Worm (Caenorhabditis elegans) whole organism, L1 larva: ENCODE data around the gene fbxa-137.

ENCODE experiments used
- C04F5.9 ChIP-seq: sonication (generic microtip); optimal IDR thresholded peaks from 2 replicates; lab custom pipeline; 2016; ENCODE audit warnings: missing genetic modification characterization, missing compliant biosample characterization
- C16A3.4 ChIP-seq: fragments of 150-350 bp; optimal IDR thresholded peaks from 2 replicates; lab custom pipeline; 2014; ENCODE audit warnings: missing biosample characterization, missing genetic modification characterization
- F16B12.6 ChIP-seq: fragments of 150-350 bp; optimal IDR thresholded peaks from 2 replicates; lab custom pipeline; 2014; ENCODE audit warnings: missing biosample characterization, missing genetic modification characterization
- aly-2 ChIP-seq: fragments of 150-350 bp; optimal IDR thresholded peaks from 2 replicates; lab custom pipeline; 2014; ENCODE audit warnings: missing biosample characterization, missing genetic modification characterization
- ama-1 ChIP-seq: fragments of 150-350 bp; optimal IDR thresholded peaks from 2 replicates; lab custom pipeline; 2014
- ces-1 ChIP-seq: fragments of 150-350 bp; optimal IDR thresholded peaks from 2 replicates; lab custom pipeline; 2014; ENCODE audit warnings: missing biosample characterization, missing genetic modification reagents, missing genetic modification characterization
- dpl-1 ChIP-seq, 3 experiments: fragments of 150-350 bp in 2 of 3; sonication (generic microtip) in 1 of 3; optimal IDR thresholded peaks; 2 replicates each; lab custom pipeline; 2014 to 2017; ENCODE audit warnings: missing biosample characterization in 3 of 3, missing genetic modification characterization in 3 of 3, missing genetic modification reagents in 3 of 3
- efl-1 ChIP-seq, 4 experiments: fragments of 150-350 bp; optimal IDR thresholded peaks in 3 of 4; peaks in 1 of 4; 1 replicate in 1 of 4; 2 replicates in 3 of 4; lab custom pipeline; 2014; ENCODE audit warnings: missing biosample characterization in 2 of 4, missing genetic modification characterization in 2 of 4, missing genetic modification reagents in 2 of 4
- efl-3 ChIP-seq: fragments of 200-800 bp; sonication (Bioruptor generic); optimal IDR thresholded peaks from 2 replicates; lab custom pipeline; 2018; ENCODE audit warnings: mild to moderate bottlenecking, missing genetic modification characterization, missing compliant biosample characterization
- egl-27 ChIP-seq, 2 experiments: fragments of 150-350 bp in 1 of 2; sonication (generic microtip); optimal IDR thresholded peaks; 3 replicates each; lab custom pipeline; 2017 to 2018; ENCODE audit warnings: missing biosample characterization in 2 of 2, missing genetic modification characterization in 2 of 2, missing genetic modification reagents in 2 of 2
- elt-2 ChIP-seq: sonication (generic microtip); optimal IDR thresholded peaks from 2 replicates; lab custom pipeline; 2016; ENCODE audit warnings: missing genetic modification characterization, mild to moderate bottlenecking, inconsistent platforms, missing compliant biosample characterization, missing genetic modification reagents
- elt-3 ChIP-seq, 6 experiments: fragments of 150-350 bp in 1 of 6; sonication (generic microtip); optimal IDR thresholded peaks; 2 replicates each; lab custom pipeline; 2017 to 2018; ENCODE audit warnings: missing biosample characterization in 6 of 6, missing genetic modification characterization in 6 of 6, inconsistent platforms in 1 of 6
- ets-5 ChIP-seq: fragments of 200-800 bp; sonication (Bioruptor generic); IDR thresholded peaks from 2 replicates; pipeline ENCODE4 v1.3.6; 2022; ENCODE audit warnings: missing genetic modification characterization, missing compliant biosample characterization
- fkh-10 ChIP-seq: sonication (generic microtip); optimal IDR thresholded peaks from 2 replicates; lab custom pipeline; 2017; ENCODE audit warnings: missing biosample characterization, missing genetic modification reagents, missing genetic modification characterization
- fkh-4 ChIP-seq: sonication (generic microtip); optimal IDR thresholded peaks from 2 replicates; lab custom pipeline; 2016; ENCODE audit warnings: missing compliant biosample characterization, missing genetic modification characterization, borderline replicate concordance
- fkh-8 ChIP-seq: sonication (generic microtip); optimal IDR thresholded peaks from 2 replicates; lab custom pipeline; 2016; ENCODE audit warnings: mild to moderate bottlenecking, missing genetic modification characterization, missing compliant biosample characterization
- fos-1 ChIP-seq: fragments of 150-350 bp; optimal IDR thresholded peaks from 2 replicates; lab custom pipeline; 2014; ENCODE audit warnings: missing biosample characterization, missing genetic modification characterization
- grh-1 ChIP-seq: fragments of 200-800 bp; sonication (Bioruptor generic); IDR thresholded peaks from 2 replicates; pipeline ENCODE4 v1.3.6; 2022; ENCODE audit warnings: missing genetic modification reagents, missing genetic modification characterization, missing compliant biosample characterization
- hlh-4 ChIP-seq: sonication (generic microtip); optimal IDR thresholded peaks from 2 replicates; lab custom pipeline; 2016; ENCODE audit warnings: mild to moderate bottlenecking, missing genetic modification characterization, missing compliant biosample characterization
- hpl-2 ChIP-seq: fragments of 150-350 bp; optimal IDR thresholded peaks from 2 replicates; lab custom pipeline; 2014; ENCODE audit warnings: missing biosample characterization, missing genetic modification reagents, missing genetic modification characterization
- isw-1 ChIP-seq: fragments of 200-800 bp; sonication (Bioruptor generic); IDR thresholded peaks from 2 replicates; pipeline ENCODE4 v1.3.6; 2022; ENCODE audit warnings: missing genetic modification characterization, missing compliant biosample characterization
- jun-1 ChIP-seq: fragments of 150-350 bp; optimal IDR thresholded peaks from 2 replicates; lab custom pipeline; 2014; ENCODE audit warnings: missing biosample characterization, missing genetic modification reagents, missing genetic modification characterization
- lin-13 ChIP-seq: fragments of 150-350 bp; optimal IDR thresholded peaks from 2 replicates; lab custom pipeline; 2014; ENCODE audit warnings: missing biosample characterization, missing genetic modification reagents, missing genetic modification characterization
- lin-14 ChIP-seq: fragments of 200-800 bp; sonication (Bioruptor generic); optimal IDR thresholded peaks from 2 replicates; lab custom pipeline; 2018; ENCODE audit warnings: mild to moderate bottlenecking, missing genetic modification characterization, moderate library complexity, missing compliant biosample characterization
- lin-15B ChIP-seq: fragments of 150-350 bp; sonication (generic microtip); optimal IDR thresholded peaks from 3 replicates; lab custom pipeline; 2014; ENCODE audit warnings: missing biosample characterization, missing genetic modification characterization
- lin-35 ChIP-seq, 2 experiments: fragments of 150-350 bp; optimal IDR thresholded peaks; 2 replicates each; lab custom pipeline; 2014; ENCODE audit warnings: missing biosample characterization in 2 of 2, missing genetic modification characterization in 2 of 2, missing genetic modification reagents in 2 of 2
- lin-39 ChIP-seq: fragments of 150-350 bp; optimal IDR thresholded peaks from 2 replicates; lab custom pipeline; 2014; ENCODE audit warnings: missing biosample characterization, missing genetic modification reagents, missing genetic modification characterization
- lir-3 ChIP-seq: sonication (generic microtip); optimal IDR thresholded peaks from 2 replicates; lab custom pipeline; 2016; ENCODE audit warnings: mild to moderate bottlenecking, missing genetic modification characterization, moderate library complexity, missing compliant biosample characterization; ENCODE audit not compliant: poor library complexity
- mdl-1 ChIP-seq, 2 experiments: fragments of 150-350 bp; optimal IDR thresholded peaks; 2 replicates each; lab custom pipeline; 2014 to 2017; ENCODE audit warnings: missing biosample characterization in 2 of 2, missing genetic modification characterization in 2 of 2, inconsistent platforms in 1 of 2
- mep-1 ChIP-seq: fragments of 150-350 bp; optimal IDR thresholded peaks from 2 replicates; lab custom pipeline; 2014; ENCODE audit warnings: missing biosample characterization, missing genetic modification characterization
- nhr-11 ChIP-seq: fragments of 150-350 bp; optimal IDR thresholded peaks from 2 replicates; lab custom pipeline; 2014; ENCODE audit warnings: missing biosample characterization, missing genetic modification characterization
- nhr-20 ChIP-seq: sonication (generic microtip); optimal IDR thresholded peaks from 2 replicates; lab custom pipeline; 2016; ENCODE audit warnings: mild to moderate bottlenecking, missing genetic modification characterization, missing compliant biosample characterization
- nhr-237 ChIP-seq: fragments of 150-350 bp; optimal IDR thresholded peaks from 2 replicates; lab custom pipeline; 2014; ENCODE audit warnings: missing biosample characterization, missing genetic modification characterization
- nhr-47 ChIP-seq: sonication (generic microtip); optimal IDR thresholded peaks from 2 replicates; lab custom pipeline; 2016; ENCODE audit warnings: mild to moderate bottlenecking, missing genetic modification characterization, moderate library complexity, missing compliant biosample characterization
- nhr-76 ChIP-seq: sonication (generic microtip); optimal IDR thresholded peaks from 2 replicates; lab custom pipeline; 2017; ENCODE audit warnings: missing biosample characterization, missing genetic modification characterization
- nhr-77 ChIP-seq: fragments of 150-350 bp; optimal IDR thresholded peaks from 2 replicates; lab custom pipeline; 2014; ENCODE audit warnings: missing biosample characterization, missing genetic modification characterization
- nhr-85 ChIP-seq: sonication (generic microtip); peaks from one replicate; lab custom pipeline; 2016; ENCODE audit warnings: missing genetic modification characterization, inconsistent platforms, missing compliant biosample characterization
- pag-3 ChIP-seq: sonication (generic microtip); optimal IDR thresholded peaks from 2 replicates; lab custom pipeline; 2017; ENCODE audit warnings: missing genetic modification characterization, mild to moderate bottlenecking, missing compliant biosample characterization, antibody characterized with exemption, borderline replicate concordance; ENCODE audit not compliant: insufficient read depth
- pax-3 ChIP-seq: fragments of 200-800 bp; sonication (Bioruptor generic); optimal IDR thresholded peaks from 2 replicates; lab custom pipeline; 2018; ENCODE audit warnings: mild to moderate bottlenecking, missing genetic modification characterization, moderate library complexity, missing compliant biosample characterization
- rnt-1 ChIP-seq: sonication (generic microtip); optimal IDR thresholded peaks from 2 replicates; lab custom pipeline; 2016; ENCODE audit warnings: mild to moderate bottlenecking, missing genetic modification characterization, moderate library complexity, missing compliant biosample characterization
- skn-1 ChIP-seq: fragments of 150-350 bp; optimal IDR thresholded peaks from 2 replicates; lab custom pipeline; 2014; ENCODE audit warnings: missing biosample characterization, missing genetic modification characterization
- snpc-4 ChIP-seq: fragments of 150-350 bp; optimal IDR thresholded peaks from 2 replicates; lab custom pipeline; 2014; ENCODE audit warnings: missing biosample characterization, missing genetic modification characterization
- snu-23 ChIP-seq: sonication (generic microtip); optimal IDR thresholded peaks from 2 replicates; lab custom pipeline; 2016; ENCODE audit warnings: missing genetic modification characterization, missing compliant biosample characterization
- sox-4 ChIP-seq: sonication (generic microtip); optimal IDR thresholded peaks from 2 replicates; lab custom pipeline; 2016; ENCODE audit warnings: missing genetic modification characterization, missing compliant biosample characterization
- sptf-1 ChIP-seq: fragments of 150-350 bp; optimal IDR thresholded peaks from 2 replicates; lab custom pipeline; 2014; ENCODE audit warnings: missing biosample characterization, missing genetic modification characterization
- tlp-1 ChIP-seq: fragments of 150-350 bp; optimal IDR thresholded peaks from 2 replicates; lab custom pipeline; 2014; ENCODE audit warnings: missing biosample characterization, missing genetic modification characterization
- unc-62 ChIP-seq: fragments of 150-350 bp; optimal IDR thresholded peaks from 2 replicates; lab custom pipeline; 2014; ENCODE audit warnings: missing biosample characterization, missing genetic modification reagents, missing genetic modification characterization
- unc-86 ChIP-seq: sonication (generic microtip); optimal IDR thresholded peaks from 2 replicates; lab custom pipeline; 2016; ENCODE audit warnings: missing genetic modification characterization, missing compliant biosample characterization
- vab-15 ChIP-seq: sonication (generic microtip); optimal IDR thresholded peaks from 2 replicates; lab custom pipeline; 2017; ENCODE audit warnings: missing genotype, mild to moderate bottlenecking, missing genetic modification characterization, missing compliant biosample characterization
- xbp-1 ChIP-seq: sonication (generic microtip); optimal IDR thresholded peaks from 2 replicates; lab custom pipeline; 2016; ENCODE audit warnings: missing genetic modification characterization, missing compliant biosample characterization
- zag-1 ChIP-seq: fragments of 150-350 bp; optimal IDR thresholded peaks from 2 replicates; lab custom pipeline; 2014; ENCODE audit warnings: missing biosample characterization, missing genetic modification characterization
- ztf-11 ChIP-seq, 2 experiments: sonication (generic microtip); optimal IDR thresholded peaks; 2 replicates each; lab custom pipeline; 2016 to 2017; ENCODE audit warnings: missing genetic modification characterization in 2 of 2, missing biosample characterization in 1 of 2, missing compliant biosample characterization in 1 of 2
- ztf-4 ChIP-seq: fragments of 150-350 bp; optimal IDR thresholded peaks from 2 replicates; lab custom pipeline; 2014; ENCODE audit warnings: missing biosample characterization, missing genetic modification characterization

Gene fbxa-137

ce11 chrV:2281499-2281898, 2.9 kb downstream of the fbxa-137 start, which contains the start of gene nhr-228:
TSS of gene nhr-228 (plus strand) at chrV:2281759.
- TF ChIP-seq ces-1 (GFP tag; lab: Kevin White, UChicago): no peak
- no peak for TF ChIP-seq sox-4 (tag; lab: Kevin White, UChicago)
- TF ChIP-seq C16A3.4 (tag; lab: Kevin White, UChicago): peak; percentile 45
- no peak for TF ChIP-seq lir-3 (tag; lab: Kevin White, UChicago)
- TF ChIP-seq tlp-1 (tag; lab: Kevin White, UChicago): no peak
- no peak for TF ChIP-seq egl-27 (tag; optimal IDR thresholded peaks at IDR 0.05; lab: Kevin White, UChicago)
- TF ChIP-seq nhr-20 (tag; lab: Kevin White, UChicago): peak; percentile 67
- TF ChIP-seq isw-1 (GFP tag; lab: Robert Waterston, UW): no peak
- no peak for TF ChIP-seq fkh-4 (tag; lab: Kevin White, UChicago)
- TF ChIP-seq vab-15 (tag; lab: Kevin White, UChicago): no peak
- no peak for TF ChIP-seq snpc-4 (tag; lab: Kevin White, UChicago)
- TF ChIP-seq fos-1 (tag; lab: Kevin White, UChicago): no peak
- peak; percentile 35 for TF ChIP-seq fkh-8 (tag; lab: Kevin White, UChicago)
- TF ChIP-seq nhr-237 (tag; lab: Kevin White, UChicago): no peak
- TF ChIP-seq grh-1 (GFP tag; lab: Robert Waterston, UW): no peak
- peak; percentile 96 for TF ChIP-seq lin-14
- TF ChIP-seq hlh-4 (tag; lab: Kevin White, UChicago): no peak
- peak; percentile 43 for TF ChIP-seq nhr-47 (tag; lab: Kevin White, UChicago)
- no peak for TF ChIP-seq lin-39 (tag; lab: Kevin White, UChicago)
- peak; percentile 46 for TF ChIP-seq rnt-1 (tag; lab: Kevin White, UChicago)
- TF ChIP-seq skn-1 (tag; lab: Kevin White, UChicago): peak; percentile 89
- TF ChIP-seq hpl-2: no peak
- no peak for TF ChIP-seq F16B12.6 (tag; lab: Kevin White, UChicago)
- no peak for TF ChIP-seq nhr-85 (tag; lab: Kevin White, UChicago)
- no peak for TF ChIP-seq zag-1 (tag; lab: Kevin White, UChicago)
- TF ChIP-seq lin-13 (GFP tag; lab: Kevin White, UChicago): no peak
- peak in 1 of 6 experiments; percentile 47 for TF ChIP-seq elt-3 (tag; optimal IDR thresholded peaks at IDR 0.05; lab: Kevin White, UChicago)
- no peak for TF ChIP-seq nhr-76 (tag; lab: Kevin White, UChicago)
- TF ChIP-seq nhr-11 (tag; lab: Kevin White, UChicago): no peak
- no peak for TF ChIP-seq lin-15B (tag; lab: Kevin White, UChicago)
- TF ChIP-seq xbp-1 (tag; lab: Kevin White, UChicago): peak; percentile 1
- no peak for TF ChIP-seq elt-2 (tag; lab: Kevin White, UChicago)
- TF ChIP-seq sptf-1: no peak
- TF ChIP-seq pag-3: peak; percentile 24
- no peak for TF ChIP-seq efl-3 (GFP tag; lab: Kevin White, UChicago)
- TF ChIP-seq lin-35 (GFP tag; optimal IDR thresholded peaks at IDR 0.05; lab: Kevin White, UChicago): peak; percentile 38 to 56
- TF ChIP-seq mdl-1 (tag; optimal IDR thresholded peaks at IDR 0.05; lab: Kevin White, UChicago): peak in 1 of 2 experiments; percentile 7
- TF ChIP-seq aly-2: no peak
- no peak for TF ChIP-seq pax-3
- TF ChIP-seq nhr-77 (tag; lab: Kevin White, UChicago): no peak
- TF ChIP-seq ztf-4 (tag; lab: Kevin White, UChicago): no peak
- TF ChIP-seq snu-23 (GFP tag; lab: Kevin White, UChicago): peak; percentile 62
- TF ChIP-seq ets-5 (GFP tag; lab: Robert Waterston, UW): no peak
- TF ChIP-seq unc-62: no peak
- TF ChIP-seq mep-1: peak; percentile 64
- no peak for TF ChIP-seq C04F5.9 (tag; lab: Kevin White, UChicago)
- TF ChIP-seq fkh-10: no peak
- TF ChIP-seq ama-1 (lab: Kevin White, UChicago): no peak
- TF ChIP-seq dpl-1 (GFP tag; optimal IDR thresholded peaks at IDR 0.05; lab: Kevin White, UChicago): peak in 2 of 3 experiments; percentile 9 to 56
- TF ChIP-seq unc-86 (tag; lab: Kevin White, UChicago): no peak
- no peak for TF ChIP-seq ztf-11 (tag; optimal IDR thresholded peaks at IDR 0.05; lab: Kevin White, UChicago)
- no peak for TF ChIP-seq jun-1 (tag; lab: Kevin White, UChicago)
- peak; percentile 60 to 63 for TF ChIP-seq efl-1 (optimal IDR thresholded peaks at IDR 0.05; lab: Kevin White, UChicago)
- TF ChIP-seq efl-1 (GFP tag; optimal IDR thresholded peaks at IDR 0.05 in 1 of 2; lab: Kevin White, UChicago): peak; percentile 20 to 88
